Worm (Caenorhabditis elegans) whole organism, L3 larva: ENCODE data around the gene srw-38.

ENCODE experiments used
- elt-2 ChIP-seq: sonication (generic microtip); optimal IDR thresholded peaks from 2 replicates; lab custom pipeline; 2016; ENCODE audit warnings: missing genetic modification reagents, mild to moderate bottlenecking, missing genetic modification characterization, missing compliant biosample characterization
- lin-39 ChIP-seq: fragments of 150-350 bp; optimal IDR thresholded peaks from 2 replicates; lab custom pipeline; 2018; ENCODE audit warnings: missing biosample characterization, missing genetic modification reagents, missing genetic modification characterization
- nhr-23 ChIP-seq: fragments of 150-350 bp; optimal IDR thresholded peaks from 2 replicates; lab custom pipeline; 2014; ENCODE audit warnings: missing biosample characterization, missing genetic modification reagents, missing genetic modification characterization
- pha-4 ChIP-seq: fragments of 150-350 bp; optimal IDR thresholded peaks from 2 replicates; lab custom pipeline; 2014; ENCODE audit warnings: missing biosample characterization, missing genetic modification reagents, missing genetic modification characterization
- pqm-1 ChIP-seq: fragments of 150-350 bp; optimal IDR thresholded peaks from 2 replicates; lab custom pipeline; 2017; ENCODE audit warnings: missing biosample characterization, missing genetic modification characterization, inconsistent platforms
- sea-2 ChIP-seq: fragments of 150-350 bp; sonication (generic microtip); optimal IDR thresholded peaks from 4 replicates; lab custom pipeline; 2014; ENCODE audit warnings: missing biosample characterization, missing genetic modification reagents, missing genetic modification characterization
- skn-1 ChIP-seq: fragments of 150-350 bp; optimal IDR thresholded peaks from 2 replicates; lab custom pipeline; 2014; ENCODE audit warnings: missing biosample characterization, missing genetic modification characterization
- unc-39 ChIP-seq: sonication (generic microtip); optimal IDR thresholded peaks from 4 replicates; lab custom pipeline; 2017; ENCODE audit warnings: missing biosample characterization, missing genetic modification characterization
- unc-62 ChIP-seq: fragments of 150-350 bp; sonication (generic microtip); optimal IDR thresholded peaks from 4 replicates; lab custom pipeline; 2014; ENCODE audit warnings: missing biosample characterization, missing genetic modification reagents, missing genetic modification characterization

DNA sequence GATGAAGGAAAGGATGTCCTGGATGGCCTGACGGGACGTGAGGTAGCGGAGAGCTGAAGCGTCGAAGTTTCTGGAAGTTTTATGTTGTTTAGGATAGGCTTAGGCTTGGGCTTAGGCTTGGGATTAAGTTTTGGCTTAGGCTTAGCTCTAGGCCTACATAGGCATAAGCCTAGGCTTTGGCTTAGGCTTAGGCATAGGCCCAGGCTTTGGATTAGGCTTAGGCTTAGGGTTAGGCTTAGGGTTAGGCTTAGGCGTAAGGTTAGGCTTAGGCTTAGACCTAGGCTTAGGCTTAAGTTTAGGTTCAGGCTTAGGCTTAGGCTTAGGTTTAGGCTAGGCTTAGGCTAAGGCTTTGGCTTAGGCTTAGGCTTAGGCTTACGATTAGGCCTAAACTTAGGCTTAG is 7.0 kb upstream of the srw-38 start:
- TF ChIP-seq pha-4 (tag; lab: Kevin White, UChicago) (no peak), skn-1 (tag; lab: Kevin White, UChicago) (no peak), nhr-23 (tag; lab: Kevin White, UChicago) (no peak), sea-2 (GFP tag; lab: Kevin White, UChicago) (no peak), pqm-1 (no peak), unc-39 (tag; lab: Kevin White, UChicago) (no peak), unc-62 (no peak), elt-2 (no peak), lin-39 (tag; lab: Kevin White, UChicago) (no peak)
